Worm (Caenorhabditis elegans) whole organism, L2 larva: ENCODE data around the gene mct-6.

Source experiments
- Y55F3AM.14 ChIP-seq: fragments of 200-800 bp; sonication (Bioruptor generic); optimal IDR thresholded peaks from 2 replicates; lab custom pipeline; 2018; ENCODE audit warnings: mild to moderate bottlenecking, missing genetic modification characterization, missing compliant biosample characterization
- ceh-82 ChIP-seq: fragments of 150-350 bp; optimal IDR thresholded peaks from 2 replicates; lab custom pipeline; 2014; ENCODE audit warnings: missing biosample characterization, missing genetic modification characterization
- egl-27 ChIP-seq: sonication (generic microtip); optimal IDR thresholded peaks from 3 replicates; lab custom pipeline; 2017; ENCODE audit warnings: missing biosample characterization, missing genetic modification reagents, missing genetic modification characterization
- elt-1 ChIP-seq: fragments of 150-350 bp; optimal IDR thresholded peaks from 2 replicates; lab custom pipeline; 2014; ENCODE audit warnings: missing biosample characterization, missing genetic modification characterization
- fos-1 ChIP-seq: fragments of 150-350 bp; optimal IDR thresholded peaks from 2 replicates; lab custom pipeline; 2014; ENCODE audit warnings: missing biosample characterization, missing genetic modification characterization
- lin-39 ChIP-seq: fragments of 150-350 bp; optimal IDR thresholded peaks from 2 replicates; lab custom pipeline; 2014; ENCODE audit warnings: missing biosample characterization, missing genetic modification reagents, missing genetic modification characterization
- lsy-2 ChIP-seq, 2 experiments: fragments of 150-350 bp in 1 of 2; sonication (generic microtip) in 1 of 2; optimal IDR thresholded peaks; 2 replicates each; lab custom pipeline; 2014 to 2017; ENCODE audit warnings: missing biosample characterization in 2 of 2, missing genetic modification characterization in 2 of 2
- nhr-11 ChIP-seq: fragments of 150-350 bp; optimal IDR thresholded peaks from 2 replicates; lab custom pipeline; 2014; ENCODE audit warnings: missing biosample characterization, missing genetic modification characterization
- snpc-4 ChIP-seq: fragments of 150-350 bp; optimal IDR thresholded peaks from 2 replicates; lab custom pipeline; 2014; ENCODE audit warnings: missing biosample characterization, missing genetic modification characterization
- zag-1 ChIP-seq: fragments of 150-350 bp; optimal IDR thresholded peaks from 2 replicates; lab custom pipeline; 2014; ENCODE audit warnings: missing biosample characterization, missing genetic modification characterization
- ztf-11 ChIP-seq: sonication (generic microtip); optimal IDR thresholded peaks from 2 replicates; lab custom pipeline; 2017; ENCODE audit warnings: missing biosample characterization, missing genetic modification characterization

DNA sequence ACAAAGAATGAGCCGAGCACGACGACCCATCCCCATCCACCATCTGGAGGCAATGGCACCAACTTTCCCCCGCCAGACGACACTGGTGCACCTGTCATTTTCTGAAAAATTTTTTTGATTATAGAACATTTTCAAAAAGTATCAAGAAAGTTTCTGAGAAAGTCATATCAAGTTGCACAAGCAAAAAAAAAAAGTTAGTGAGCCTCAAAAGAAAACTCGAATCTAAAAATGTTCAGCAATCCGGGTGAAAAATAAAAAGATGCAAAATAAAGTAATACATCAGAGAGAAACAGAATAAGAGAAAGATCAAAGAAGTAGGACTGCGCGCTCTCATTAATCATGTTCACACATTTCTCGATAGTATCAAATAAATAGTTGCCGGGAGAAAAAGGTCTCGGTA is at the start of gene mct-6:
- no peak for TF ChIP-seq egl-27
- no peak for TF ChIP-seq elt-1 (tag; lab: Kevin White, UChicago)
- TF ChIP-seq nhr-11 (tag; lab: Kevin White, UChicago), result no peak
- no peak for TF ChIP-seq fos-1 (tag; lab: Kevin White, UChicago)
- no peak for TF ChIP-seq snpc-4 (tag; lab: Kevin White, UChicago)
- TF ChIP-seq lsy-2 (tag; optimal IDR thresholded peaks at IDR 0.05; lab: Kevin White, UChicago), result no peak
- no peak for TF ChIP-seq lin-39 (tag; lab: Kevin White, UChicago)
- no peak for TF ChIP-seq ceh-82
- TF ChIP-seq ztf-11 (tag; lab: Kevin White, UChicago), result no peak
- TF ChIP-seq Y55F3AM.14 (GFP tag; lab: Kevin White, UChicago), result no peak
- TF ChIP-seq zag-1 (tag; lab: Kevin White, UChicago), result no peak
